Worm (Caenorhabditis elegans): ENCODE results near the gene lgc-33.
A peak's percentile ranks its signal among the peaks of the same experiment; 100 is the strongest.

- TF ChIP-seq B0310.2 (tag; optimal IDR thresholded peaks at IDR 0.05) (no peak), sea-1 (GFP tag; conservative IDR thresholded peaks at IDR 0.05) (no peak), tbx-11 (GFP tag; IDR thresholded peaks at IDR 0.05) (no peak), ama-1 (optimal IDR thresholded peaks at IDR 0.05) (no peak), ceh-36 (tag; optimal IDR thresholded peaks at IDR 0.05) (no peak), pes-1 (GFP tag; IDR thresholded peaks at IDR 0.05) (no peak), scrt-1 (GFP tag; IDR thresholded peaks at IDR 0.05) (peak; percentile 52; the same call in 1 of the 2 replicates)
Observed at ce11 chrIV:817879-818278, 27.4 kb upstream of the lgc-33 start.
